Worm (Caenorhabditis elegans) whole organism, L3 larva: ENCODE measurements around the gene nhr-238.

ENCODE experiments used
- R02D3.7 ChIP-seq: fragments of 150-350 bp; optimal IDR thresholded peaks from 2 replicates; lab custom pipeline; 2014; ENCODE audit warnings: missing biosample characterization, missing genetic modification characterization
- ZK546.5 ChIP-seq: sonication (generic microtip); optimal IDR thresholded peaks from 2 replicates; lab custom pipeline; 2017; ENCODE audit warnings: missing biosample characterization, missing genetic modification characterization
- aly-2 ChIP-seq: fragments of 150-350 bp; optimal IDR thresholded peaks from 2 replicates; lab custom pipeline; 2014; ENCODE audit warnings: missing biosample characterization, missing genetic modification characterization
- ama-1 ChIP-seq: fragments of 150-350 bp; optimal IDR thresholded peaks from 2 replicates; lab custom pipeline; 2018
- ceh-16 ChIP-seq: sonication (generic microtip); optimal IDR thresholded peaks from 2 replicates; lab custom pipeline; 2017; ENCODE audit warnings: missing biosample characterization, missing genetic modification characterization
- ceh-28 ChIP-seq: fragments of 150-350 bp; optimal IDR thresholded peaks from 2 replicates; lab custom pipeline; 2014; ENCODE audit warnings: missing biosample characterization, missing genetic modification reagents, missing genetic modification characterization
- ceh-82 ChIP-seq: fragments of 150-350 bp; optimal IDR thresholded peaks from 2 replicates; lab custom pipeline; 2014; ENCODE audit warnings: missing biosample characterization, missing genetic modification characterization
- ceh-9 ChIP-seq: sonication (generic microtip); optimal IDR thresholded peaks from 2 replicates; lab custom pipeline; 2018; ENCODE audit warnings: missing biosample characterization, missing genetic modification characterization
- elt-1 ChIP-seq: fragments of 150-350 bp; optimal IDR thresholded peaks from 2 replicates; lab custom pipeline; 2014; ENCODE audit warnings: missing biosample characterization, missing genetic modification characterization
- elt-2 ChIP-seq: sonication (generic microtip); optimal IDR thresholded peaks from 2 replicates; lab custom pipeline; 2016; ENCODE audit warnings: missing genetic modification reagents, mild to moderate bottlenecking, missing genetic modification characterization, missing compliant biosample characterization
- eor-1 ChIP-seq, 2 experiments: fragments of 150-350 bp; optimal IDR thresholded peaks; 2 replicates each; lab custom pipeline; 2014 to 2018; ENCODE audit warnings: missing biosample characterization in 2 of 2, missing genetic modification characterization in 2 of 2
- fkh-2 ChIP-seq: fragments of 150-350 bp; optimal IDR thresholded peaks from 2 replicates; lab custom pipeline; 2014; ENCODE audit warnings: missing biosample characterization, missing genetic modification reagents, missing genetic modification characterization
- fos-1 ChIP-seq: fragments of 150-350 bp; optimal IDR thresholded peaks from 2 replicates; lab custom pipeline; 2014; ENCODE audit warnings: missing biosample characterization, missing genetic modification characterization
- hmg-11 ChIP-seq: sonication (generic microtip); optimal IDR thresholded peaks from 2 replicates; lab custom pipeline; 2016; ENCODE audit warnings: missing genetic modification characterization, missing compliant biosample characterization
- jun-1 ChIP-seq: fragments of 150-350 bp; optimal IDR thresholded peaks from 2 replicates; lab custom pipeline; 2014; ENCODE audit warnings: missing biosample characterization, missing genetic modification reagents, missing genetic modification characterization
- lin-15B ChIP-seq: fragments of 150-350 bp; optimal IDR thresholded peaks from 2 replicates; lab custom pipeline; 2014; ENCODE audit warnings: missing biosample characterization, missing genetic modification characterization
- lin-39 ChIP-seq: fragments of 150-350 bp; optimal IDR thresholded peaks from 2 replicates; lab custom pipeline; 2018; ENCODE audit warnings: missing biosample characterization, missing genetic modification reagents, missing genetic modification characterization
- lsy-12 ChIP-seq: sonication (generic microtip); optimal IDR thresholded peaks from 2 replicates; lab custom pipeline; 2016; ENCODE audit warnings: mild to moderate bottlenecking, missing genetic modification characterization, missing compliant biosample characterization
- mdl-1 ChIP-seq: fragments of 150-350 bp; optimal IDR thresholded peaks from 2 replicates; lab custom pipeline; 2014; ENCODE audit warnings: missing biosample characterization, missing genetic modification characterization
- mml-1 ChIP-seq: fragments of 150-350 bp; sonication (generic microtip); optimal IDR thresholded peaks from 3 replicates; lab custom pipeline; 2014; ENCODE audit warnings: missing biosample characterization, missing genetic modification characterization
- nhr-23 ChIP-seq: fragments of 150-350 bp; optimal IDR thresholded peaks from 2 replicates; lab custom pipeline; 2014; ENCODE audit warnings: missing biosample characterization, missing genetic modification reagents, missing genetic modification characterization
- nhr-237 ChIP-seq: fragments of 150-350 bp; optimal IDR thresholded peaks from 2 replicates; lab custom pipeline; 2014; ENCODE audit warnings: missing biosample characterization, missing genetic modification characterization
- nhr-25 ChIP-seq: sonication (generic microtip); optimal IDR thresholded peaks from 2 replicates; lab custom pipeline; 2017; ENCODE audit warnings: missing biosample characterization, missing genetic modification characterization
- nhr-43 ChIP-seq: sonication (generic microtip); optimal IDR thresholded peaks from 2 replicates; lab custom pipeline; 2016; ENCODE audit warnings: mild to moderate bottlenecking, missing genetic modification characterization, missing compliant biosample characterization; ENCODE audit not compliant: poor library complexity, severe bottlenecking
- nhr-76 ChIP-seq: fragments of 150-350 bp; sonication (generic microtip); optimal IDR thresholded peaks from 5 replicates; lab custom pipeline; 2014; ENCODE audit warnings: missing biosample characterization, missing genetic modification characterization
- pha-4 ChIP-seq: fragments of 150-350 bp; optimal IDR thresholded peaks from 2 replicates; lab custom pipeline; 2014; ENCODE audit warnings: missing biosample characterization, missing genetic modification reagents, missing genetic modification characterization
- pqm-1 ChIP-seq: fragments of 150-350 bp; optimal IDR thresholded peaks from 2 replicates; lab custom pipeline; 2017; ENCODE audit warnings: missing biosample characterization, missing genetic modification characterization, inconsistent platforms
- sea-2 ChIP-seq: fragments of 150-350 bp; sonication (generic microtip); optimal IDR thresholded peaks from 4 replicates; lab custom pipeline; 2014; ENCODE audit warnings: missing biosample characterization, missing genetic modification reagents, missing genetic modification characterization
- skn-1 ChIP-seq: fragments of 150-350 bp; optimal IDR thresholded peaks from 2 replicates; lab custom pipeline; 2014; ENCODE audit warnings: missing biosample characterization, missing genetic modification characterization
- tbx-2 ChIP-seq: sonication (generic microtip); optimal IDR thresholded peaks from 2 replicates; lab custom pipeline; 2016; ENCODE audit warnings: mild to moderate bottlenecking, missing genetic modification characterization, missing compliant biosample characterization
- unc-62 ChIP-seq: fragments of 150-350 bp; sonication (generic microtip); optimal IDR thresholded peaks from 4 replicates; lab custom pipeline; 2014; ENCODE audit warnings: missing biosample characterization, missing genetic modification reagents, missing genetic modification characterization
- zag-1 ChIP-seq: fragments of 150-350 bp; optimal IDR thresholded peaks from 2 replicates; lab custom pipeline; 2014; ENCODE audit warnings: missing biosample characterization, missing genetic modification characterization
- ztf-11 ChIP-seq: fragments of 150-350 bp; optimal IDR thresholded peaks from 2 replicates; lab custom pipeline; 2014; ENCODE audit warnings: missing biosample characterization, missing genetic modification characterization
- ztf-4 ChIP-seq: fragments of 150-350 bp; optimal IDR thresholded peaks from 2 replicates; lab custom pipeline; 2014; ENCODE audit warnings: missing biosample characterization, missing genetic modification characterization

Gene nhr-238

DNA sequence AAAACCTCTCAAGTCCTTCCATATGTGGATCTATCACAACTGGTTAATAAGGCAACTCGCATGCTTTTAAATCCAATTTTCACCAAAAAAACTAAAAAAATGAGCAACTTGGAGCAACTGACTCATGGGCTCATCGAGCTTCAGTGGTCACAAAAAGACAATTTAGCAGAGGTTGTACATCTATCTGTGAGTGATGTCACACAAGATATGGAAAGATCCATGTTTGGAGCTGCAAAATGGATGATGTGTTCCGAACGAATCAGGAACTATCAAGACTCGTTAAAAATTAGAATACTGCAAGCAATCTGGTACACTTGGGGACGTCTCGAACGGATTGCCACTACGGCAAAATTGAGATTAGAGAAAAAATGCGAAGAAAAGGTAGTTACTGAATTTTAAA, 17.7 kb downstream of the nhr-238 start:
- TF ChIP-seq eor-1 (tag; optimal IDR thresholded peaks at IDR 0.05; lab: Kevin White, UChicago) (no peak), pha-4 (tag; lab: Kevin White, UChicago) (no peak), ztf-11 (tag; lab: Kevin White, UChicago) (no peak)

DNA sequence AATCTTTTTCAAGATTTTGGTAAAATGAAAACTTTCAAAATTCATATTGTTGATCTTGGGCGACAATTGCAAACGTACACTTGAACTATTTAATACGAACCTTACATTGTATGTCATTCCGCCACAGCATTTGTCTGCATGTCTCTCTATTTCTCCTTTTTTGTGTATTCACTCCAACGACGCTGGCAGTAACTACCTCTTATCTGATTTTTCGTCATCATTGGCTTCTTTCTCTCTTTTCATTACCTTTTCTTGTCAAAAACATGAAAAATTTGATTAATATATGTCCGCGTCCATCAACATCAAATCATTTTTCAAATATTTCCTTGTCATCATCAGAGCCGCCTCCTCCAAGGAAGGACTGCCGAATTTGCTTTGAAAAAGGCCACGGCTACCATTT, 19.1 kb downstream of the nhr-238 start, which contains the start of gene nhr-177:
Gene nhr-177 (plus strand): TSS at position 167 of the 400 bp plus-strand sequence.
- TF ChIP-seq nhr-23 (no peak), elt-2 (peak; percentile 70), nhr-237 (tag; lab: Kevin White, UChicago) (no peak), elt-1 (tag; lab: Kevin White, UChicago) (peak; percentile 34), tbx-2 (no peak), ZK546.5 (tag; lab: Kevin White, UChicago) (no peak), fkh-2 (tag; lab: Kevin White, UChicago) (no peak), skn-1 (tag; lab: Kevin White, UChicago) (peak; percentile 61), pqm-1 (tag; lab: Kevin White, UChicago) (peak; percentile 18)
- TF ChIP-seq, all 47 proteins: peak for 4

DNA sequence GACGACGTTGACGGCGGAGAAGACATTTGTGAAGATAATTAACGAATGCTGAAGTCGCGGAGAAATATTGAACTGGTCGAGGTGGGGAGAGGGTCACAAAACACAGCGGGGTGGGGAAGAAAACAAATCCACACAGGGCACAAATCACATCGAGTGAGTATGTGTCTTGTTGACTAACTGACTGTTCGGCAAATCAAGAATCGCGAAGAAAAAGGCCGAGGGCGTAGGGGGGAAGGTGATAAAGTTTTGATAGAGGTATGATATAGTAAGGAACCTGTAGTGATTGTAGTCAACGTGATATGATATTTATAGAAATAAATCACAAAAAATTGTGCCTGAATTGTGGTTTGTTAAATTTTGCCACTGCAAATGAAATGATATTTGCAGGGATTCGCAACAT, 21.4 kb downstream of the nhr-238 start, which contains the start of gene nhr-178:
Gene nhr-178 (minus strand): TSS at position 164 of the 400 bp plus-strand sequence.
- no peak for TF ChIP-seq fos-1 (tag; lab: Kevin White, UChicago)
- TF ChIP-seq ceh-82 (tag; lab: Kevin White, UChicago): no peak
- TF ChIP-seq ztf-4 (tag; lab: Kevin White, UChicago): no peak
- TF ChIP-seq jun-1 (tag; lab: Kevin White, UChicago): peak; percentile 59
- TF ChIP-seq nhr-23: peak; percentile 15
- peak; percentile 34 for TF ChIP-seq pha-4 (tag; lab: Kevin White, UChicago)
- TF ChIP-seq ceh-28: peak; percentile 49
- peak; percentile 79 for TF ChIP-seq pqm-1 (tag; lab: Kevin White, UChicago)
- no peak for TF ChIP-seq mml-1
- no peak for TF ChIP-seq nhr-76 (tag; lab: Kevin White, UChicago)
- TF ChIP-seq lin-15B (tag; lab: Kevin White, UChicago): no peak
- no peak for TF ChIP-seq hmg-11
- no peak for TF ChIP-seq elt-1 (tag; lab: Kevin White, UChicago)
- TF ChIP-seq lsy-12: no peak
- peak; percentile 86 for TF ChIP-seq elt-2
- peak; percentile 9 for TF ChIP-seq nhr-25
- peak; percentile 13 for TF ChIP-seq mdl-1 (tag; lab: Kevin White, UChicago)
- TF ChIP-seq zag-1 (tag; lab: Kevin White, UChicago): no peak
- no peak for TF ChIP-seq sea-2 (GFP tag; lab: Kevin White, UChicago)
- TF ChIP-seq unc-62: no peak
- TF ChIP-seq R02D3.7 (tag; lab: Kevin White, UChicago): no peak
- no peak for TF ChIP-seq lin-39 (tag; lab: Kevin White, UChicago)

DNA sequence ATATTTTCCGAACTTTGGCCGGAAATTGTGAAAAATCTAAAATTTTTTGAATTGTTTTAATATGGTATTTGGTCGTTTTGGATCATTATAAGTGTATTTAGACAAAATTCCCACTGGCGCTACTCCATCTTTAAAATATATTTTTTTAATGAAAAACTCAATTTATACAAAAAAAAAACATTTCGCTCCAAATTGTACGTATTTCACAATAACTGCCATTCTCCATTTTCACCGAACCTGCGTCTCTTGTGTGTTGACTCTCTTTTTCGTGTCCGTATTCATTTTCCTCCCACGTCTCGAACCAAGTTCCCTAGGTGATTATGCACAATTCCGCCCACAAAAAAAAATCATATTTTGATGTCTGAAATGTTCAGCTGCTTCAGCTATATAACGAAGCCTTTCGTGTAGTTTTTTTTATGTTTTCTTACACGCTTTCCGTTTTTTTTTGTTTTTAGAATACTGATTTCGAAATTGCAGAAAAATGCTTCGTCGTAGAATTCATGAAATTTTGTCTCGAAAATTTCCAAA, 28.6 kb downstream of the nhr-238 start, which contains the start of gene F16B4.2:
Gene F16B4.2 (plus strand): TSS at position 478 of the 528 bp plus-strand sequence.
- TF ChIP-seq ama-1 (lab: Kevin White, UChicago): no peak
- no peak for TF ChIP-seq ceh-9 (tag; lab: Kevin White, UChicago)
- peak; percentile 13 for TF ChIP-seq hmg-11

DNA sequence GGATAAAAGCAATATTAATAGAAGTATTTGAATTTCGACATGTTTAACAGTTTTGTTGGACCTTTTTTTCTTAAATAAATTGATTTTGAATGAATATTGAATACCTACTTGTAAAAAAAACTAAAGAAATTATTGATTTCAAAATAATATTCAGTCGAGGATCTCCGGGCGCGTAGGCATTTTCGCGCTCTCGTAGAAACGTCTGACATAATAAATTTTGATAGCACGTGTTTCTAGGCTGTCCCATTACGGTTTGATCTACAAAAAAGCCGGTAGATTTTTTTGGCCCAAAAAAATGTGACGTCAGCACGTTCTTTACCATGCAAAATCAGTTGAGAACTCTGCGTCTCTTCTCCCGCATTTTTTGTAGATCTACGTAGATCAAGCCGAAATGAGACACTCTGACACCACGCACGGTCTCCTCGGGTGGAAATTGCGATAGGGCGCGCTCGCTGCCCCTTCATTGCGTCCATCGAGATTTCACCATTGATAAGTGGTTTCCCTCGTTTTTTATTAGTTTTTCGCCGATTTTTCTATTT, 34.6 kb downstream of the nhr-238 start:
- TF ChIP-seq aly-2 (tag; lab: Kevin White, UChicago) (no peak), lin-39 (tag; lab: Kevin White, UChicago) (no peak), fos-1 (tag; lab: Kevin White, UChicago) (no peak), ceh-16 (tag; lab: Kevin White, UChicago) (no peak), nhr-23 (peak; percentile 65), nhr-43 (tag; lab: Kevin White, UChicago) (peak; percentile 54)
